Worm (Caenorhabditis elegans) whole organism, L1 larva: Measurements from ENCODE around the gene dsl-5.

Source experiments
- Y116A8C.19 ChIP-seq: sonication (generic microtip); optimal IDR thresholded peaks from 2 replicates; lab custom pipeline; 2016; ENCODE audit warnings: missing compliant biosample characterization, missing genetic modification characterization, borderline replicate concordance
- aly-2 ChIP-seq: fragments of 150-350 bp; optimal IDR thresholded peaks from 2 replicates; lab custom pipeline; 2014; ENCODE audit warnings: missing biosample characterization, missing genetic modification characterization
- ceh-82 ChIP-seq, 3 experiments: fragments of 150-350 bp in 1 of 3; sonication (generic microtip) in 2 of 3; optimal IDR thresholded peaks; 2 replicates each; lab custom pipeline; 2014 to 2017; ENCODE audit warnings: missing biosample characterization in 3 of 3, missing genetic modification characterization in 3 of 3
- lir-3 ChIP-seq: sonication (generic microtip); optimal IDR thresholded peaks from 2 replicates; lab custom pipeline; 2016; ENCODE audit warnings: mild to moderate bottlenecking, missing genetic modification characterization, moderate library complexity, missing compliant biosample characterization; ENCODE audit not compliant: poor library complexity
- nhr-11 ChIP-seq: fragments of 150-350 bp; optimal IDR thresholded peaks from 2 replicates; lab custom pipeline; 2014; ENCODE audit warnings: missing biosample characterization, missing genetic modification characterization
- nhr-12 ChIP-seq: sonication (generic microtip); optimal IDR thresholded peaks from 2 replicates; lab custom pipeline; 2017; ENCODE audit warnings: missing biosample characterization, missing genetic modification characterization
- nhr-28 ChIP-seq: fragments of 150-350 bp; optimal IDR thresholded peaks from 2 replicates; lab custom pipeline; 2014; ENCODE audit warnings: missing biosample characterization, missing genetic modification characterization
- nhr-77 ChIP-seq: fragments of 150-350 bp; optimal IDR thresholded peaks from 2 replicates; lab custom pipeline; 2014; ENCODE audit warnings: missing biosample characterization, missing genetic modification characterization
- unc-62 ChIP-seq: fragments of 150-350 bp; optimal IDR thresholded peaks from 2 replicates; lab custom pipeline; 2014; ENCODE audit warnings: missing biosample characterization, missing genetic modification reagents, missing genetic modification characterization

- TF ChIP-seq nhr-77 (no peak), aly-2 (tag; lab: Kevin White, UChicago) (no peak), nhr-28 (tag; lab: Kevin White, UChicago) (no peak), ceh-82 (tag; optimal IDR thresholded peaks at IDR 0.05; lab: Kevin White, UChicago) (no peak), lir-3 (tag; lab: Kevin White, UChicago) (no peak), Y116A8C.19 (tag; lab: Kevin White, UChicago) (no peak), nhr-12 (no peak), nhr-11 (tag; lab: Kevin White, UChicago) (no peak), unc-62 (GFP tag; lab: Kevin White, UChicago) (no peak)
These were observed 49.4 kb downstream of the dsl-5 start for ce11 chrIV:11571374-11571839.
